Fruit fly (Drosophila melanogaster) whole organism, prepupa: Measurements from ENCODE around the gene CG3558.

Source experiments
- CG10669 ChIP-seq: fragments of 200-800 bp; sonication (Bioruptor generic); optimal IDR thresholded peaks from 3 replicates; lab custom pipeline; 2018; ENCODE audit warnings: missing biosample characterization, mild to moderate bottlenecking, missing genetic modification characterization, moderate library complexity
- CG11762 ChIP-seq: fragments of 200-800 bp; sonication (Bioruptor generic); optimal IDR thresholded peaks from 3 replicates; lab custom pipeline; 2016; ENCODE audit warnings: missing biosample characterization, missing genetic modification characterization; ENCODE audit not compliant: insufficient read depth
- CG11902 ChIP-seq: fragments of 200-800 bp; sonication (Bioruptor generic); optimal IDR thresholded peaks from 3 replicates; lab custom pipeline; 2016; ENCODE audit warnings: missing biosample characterization, missing genetic modification characterization
- CG15336 ChIP-seq: fragments of 200-800 bp; sonication (Bioruptor generic); IDR thresholded peaks from 2 replicates; pipeline ENCODE4 v1.3.6; 2022; ENCODE audit warnings: missing biosample characterization, missing genetic modification characterization
- CG1621 ChIP-seq: fragments of 200-800 bp; sonication (Bioruptor generic); optimal IDR thresholded peaks from 3 replicates; lab custom pipeline; 2018; ENCODE audit warnings: missing biosample characterization, mild to moderate bottlenecking, missing genetic modification characterization
- CG16779 ChIP-seq: fragments of 200-800 bp; sonication (Bioruptor generic); optimal IDR thresholded peaks from 3 replicates; lab custom pipeline; 2017; ENCODE audit warnings: missing biosample characterization, mild to moderate bottlenecking, missing genetic modification characterization
- CG3032 ChIP-seq: fragments of 200-800 bp; optimal IDR thresholded peaks from 2 replicates; lab custom pipeline; 2019; ENCODE audit warnings: missing biosample characterization, mild to moderate bottlenecking, missing genetic modification characterization, moderate library complexity
- CG32006 ChIP-seq: fragments of 200-800 bp; sonication (Bioruptor generic); optimal IDR thresholded peaks from 3 replicates; lab custom pipeline; 2017; ENCODE audit warnings: missing biosample characterization, mild to moderate bottlenecking, missing genetic modification characterization
- CG34406 ChIP-seq: fragments of 200-800 bp; sonication (Bioruptor generic); optimal IDR thresholded peaks from 3 replicates; lab custom pipeline; 2016; ENCODE audit warnings: missing biosample characterization, missing genetic modification characterization
- CG4318 ChIP-seq: fragments of 200-800 bp; sonication (Bioruptor generic); optimal IDR thresholded peaks from 3 replicates; lab custom pipeline; 2017; ENCODE audit warnings: missing biosample characterization, mild to moderate bottlenecking, missing genetic modification characterization
- CG6163 ChIP-seq: fragments of 200-800 bp; sonication (Bioruptor generic); IDR thresholded peaks from 3 replicates; pipeline ENCODE4 v1.3.6; 2022; ENCODE audit warnings: missing biosample characterization, missing genetic modification characterization
- CG6276 ChIP-seq: fragments of 200-800 bp; sonication (Bioruptor generic); optimal IDR thresholded peaks from 2 replicates; lab custom pipeline; 2017; ENCODE audit warnings: missing biosample characterization, mild to moderate bottlenecking, missing genetic modification characterization
- CG6792 ChIP-seq: fragments of 200-800 bp; sonication (Bioruptor generic); optimal IDR thresholded peaks from 3 replicates; lab custom pipeline; 2016; ENCODE audit warnings: missing biosample characterization, missing genetic modification characterization
- CG6808 ChIP-seq: fragments of 200-800 bp; sonication (Bioruptor generic); optimal IDR thresholded peaks from 3 replicates; lab custom pipeline; 2017; ENCODE audit warnings: missing biosample characterization, missing genetic modification characterization, mild to moderate bottlenecking, moderate library complexity, missing genetic modification reagents
- CG7368 ChIP-seq: fragments of 200-800 bp; sonication (Bioruptor generic); optimal IDR thresholded peaks from 3 replicates; lab custom pipeline; 2016; ENCODE audit warnings: missing biosample characterization, missing genetic modification characterization
- CG8319 ChIP-seq: fragments of 200-800 bp; sonication (Bioruptor generic); optimal IDR thresholded peaks from 3 replicates; lab custom pipeline; 2016; ENCODE audit warnings: missing biosample characterization, missing genetic modification characterization
- CG8632 ChIP-seq: fragments of 200-800 bp; sonication (Bioruptor generic); optimal IDR thresholded peaks from 3 replicates; lab custom pipeline; 2016; ENCODE audit warnings: missing biosample characterization, missing genetic modification characterization
- Eip75B ChIP-seq: fragments of 200-800 bp; sonication (Bioruptor generic); optimal IDR thresholded peaks from 3 replicates; lab custom pipeline; 2016; ENCODE audit warnings: missing biosample characterization, missing genetic modification characterization
- Eip78C ChIP-seq: fragments of 200-800 bp; sonication (Bioruptor generic); peaks from one replicate; lab custom pipeline; 2016; ENCODE audit warnings: missing biosample characterization, missing genetic modification characterization
- Eip93F ChIP-seq: fragments of 200-800 bp; sonication (Bioruptor generic); optimal IDR thresholded peaks from 2 replicates; lab custom pipeline; 2016; ENCODE audit warnings: missing biosample characterization, mild to moderate bottlenecking, missing genetic modification characterization
- Ets21C ChIP-seq: fragments of 200-800 bp; sonication (Bioruptor generic); optimal IDR thresholded peaks from 3 replicates; lab custom pipeline; 2016; ENCODE audit warnings: missing biosample characterization, missing genetic modification characterization
- Ets96B ChIP-seq: fragments of 200-800 bp; optimal IDR thresholded peaks from 2 replicates; lab custom pipeline; 2019; ENCODE audit warnings: missing biosample characterization, mild to moderate bottlenecking, missing genetic modification characterization, moderate library complexity
- Gug ChIP-seq: fragments of 200-800 bp; sonication (Bioruptor generic); IDR thresholded peaks from 2 replicates; pipeline ENCODE4 v1.3.6; 2022; ENCODE audit warnings: missing biosample characterization, missing genetic modification characterization
- Hr38 ChIP-seq: sonication (Bioruptor generic); optimal IDR thresholded peaks from 2 replicates; lab custom pipeline; 2016; ENCODE audit warnings: missing biosample characterization, missing genetic modification characterization
- Hr39 ChIP-seq: fragments of 200-800 bp; sonication (Bioruptor generic); optimal IDR thresholded peaks from 2 replicates; lab custom pipeline; 2016; ENCODE audit warnings: missing biosample characterization, missing genetic modification characterization
- Lpt ChIP-seq: fragments of 200-800 bp; sonication (Bioruptor generic); optimal IDR thresholded peaks from 3 replicates; lab custom pipeline; 2016; ENCODE audit warnings: missing biosample characterization, missing genetic modification characterization
- Met ChIP-seq: fragments of 200-800 bp; sonication (Bioruptor generic); optimal IDR thresholded peaks from 3 replicates; lab custom pipeline; 2016; ENCODE audit warnings: missing biosample characterization, missing genetic modification characterization
- OdsH ChIP-seq: fragments of 200-800 bp; sonication (Bioruptor generic); optimal IDR thresholded peaks from 3 replicates; lab custom pipeline; 2016; ENCODE audit warnings: missing biosample characterization, missing genetic modification characterization
- Smox ChIP-seq: fragments of 200-800 bp; sonication (Bioruptor generic); optimal IDR thresholded peaks from 3 replicates; lab custom pipeline; 2016; ENCODE audit warnings: missing biosample characterization, missing genetic modification characterization
- Sox102F ChIP-seq: fragments of 200-800 bp; sonication (Bioruptor generic); optimal IDR thresholded peaks from 2 replicates; lab custom pipeline; 2016; ENCODE audit warnings: missing biosample characterization, mild to moderate bottlenecking, missing genetic modification characterization
- achi ChIP-seq: fragments of 200-800 bp; sonication (Bioruptor generic); optimal IDR thresholded peaks from 3 replicates; lab custom pipeline; 2016; ENCODE audit warnings: missing biosample characterization, missing genetic modification characterization
- acj6 ChIP-seq: fragments of 200-800 bp; sonication (Bioruptor generic); optimal IDR thresholded peaks from 3 replicates; lab custom pipeline; 2016; ENCODE audit warnings: missing biosample characterization, missing genetic modification characterization
- cyc ChIP-seq: fragments of 200-800 bp; sonication (Bioruptor generic); optimal IDR thresholded peaks from 3 replicates; lab custom pipeline; 2016; ENCODE audit warnings: missing biosample characterization, missing genetic modification characterization
- dsx ChIP-seq: fragments of 200-800 bp; optimal IDR thresholded peaks from 3 replicates; lab custom pipeline; 2019; ENCODE audit warnings: missing biosample characterization, mild to moderate bottlenecking, missing genetic modification characterization, moderate library complexity; ENCODE audit not compliant: poor library complexity, severe bottlenecking
- eg ChIP-seq: fragments of 200-800 bp; sonication (Bioruptor generic); IDR thresholded peaks from 3 replicates; pipeline ENCODE4 v1.3.6; 2022; ENCODE audit warnings: missing biosample characterization, missing genetic modification characterization
- fd59A ChIP-seq: fragments of 200-800 bp; sonication (Bioruptor generic); optimal IDR thresholded peaks from 2 replicates; lab custom pipeline; 2017; ENCODE audit warnings: missing biosample characterization, mild to moderate bottlenecking, missing genetic modification characterization, missing genetic modification reagents
- fd85E ChIP-seq: fragments of 200-800 bp; sonication (Bioruptor generic); optimal IDR thresholded peaks from 3 replicates; lab custom pipeline; 2016; ENCODE audit warnings: missing biosample characterization, missing genetic modification characterization
- fkh ChIP-seq: fragments of 200-800 bp; sonication (Bioruptor generic); optimal IDR thresholded peaks from 3 replicates; lab custom pipeline; 2017; ENCODE audit warnings: missing biosample characterization, mild to moderate bottlenecking, missing genetic modification characterization, moderate library complexity
- lz ChIP-seq: fragments of 200-800 bp; sonication (Bioruptor generic); optimal IDR thresholded peaks from 3 replicates; lab custom pipeline; 2016; ENCODE audit warnings: missing biosample characterization, missing genetic modification characterization
- net ChIP-seq: fragments of 200-800 bp; sonication (Bioruptor generic); optimal IDR thresholded peaks from 3 replicates; lab custom pipeline; 2016; ENCODE audit warnings: missing biosample characterization, missing genetic modification characterization
- pdm3 ChIP-seq: fragments of 200-800 bp; sonication (Bioruptor generic); optimal IDR thresholded peaks from 3 replicates; lab custom pipeline; 2016; ENCODE audit warnings: missing biosample characterization, missing genetic modification characterization
- salr ChIP-seq, 2 experiments: fragments of 200-800 bp; sonication (Bioruptor generic); optimal IDR thresholded peaks; 3 replicates each; lab custom pipeline; 2016 to 2018; ENCODE audit warnings: missing biosample characterization in 2 of 2, missing genetic modification characterization in 2 of 2, mild to moderate bottlenecking in 1 of 2
- spab ChIP-seq: fragments of 200-800 bp; sonication (Bioruptor generic); optimal IDR thresholded peaks from 2 replicates; lab custom pipeline; 2017; ENCODE audit warnings: missing biosample characterization, mild to moderate bottlenecking, missing genetic modification characterization, missing genetic modification reagents
- ss ChIP-seq, 2 experiments: fragments of 200-800 bp; sonication (Bioruptor generic); optimal IDR thresholded peaks; 2 replicates in 1 of 2; 3 replicates in 1 of 2; lab custom pipeline; 2017 to 2018; ENCODE audit warnings: mild to moderate bottlenecking in 2 of 2, missing biosample characterization in 2 of 2, missing genetic modification characterization in 2 of 2, moderate library complexity in 1 of 2
- svp ChIP-seq: fragments of 200-800 bp; sonication (Bioruptor generic); peaks from one replicate; lab custom pipeline; 2016; ENCODE audit warnings: missing biosample characterization, missing genetic modification characterization
- topi ChIP-seq: fragments of 200-800 bp; sonication (Bioruptor generic); optimal IDR thresholded peaks from 3 replicates; lab custom pipeline; 2016; ENCODE audit warnings: missing biosample characterization, missing genetic modification characterization
- vri ChIP-seq: fragments of 200-800 bp; sonication (Bioruptor generic); optimal IDR thresholded peaks from 3 replicates; lab custom pipeline; 2016; ENCODE audit warnings: missing biosample characterization, mild to moderate bottlenecking, missing genetic modification characterization

Gene CG3558

dm6 chr2L:2972439-2972936 lies 20.2 kb upstream of the CG3558 start, which contains the start of the genes Rrp1 and gammaTub23C (continued):
- TF ChIP-seq CG3032 (tag; lab: Kevin White, UChicago) = peak; percentile 90
- no peak for TF ChIP-seq CG16779 (tag; lab: Kevin White, UChicago)
- TF ChIP-seq eg (GFP tag; lab: Robert Waterston, UW) = peak; percentile 85
- no peak for TF ChIP-seq vri (GFP tag; lab: Kevin White, UChicago)
- peak; percentile 90 for TF ChIP-seq CG8319 (GFP tag; lab: Kevin White, UChicago)
- peak; percentile 54 for TF ChIP-seq Eip93F (GFP tag; lab: Kevin White, UChicago)
- TF ChIP-seq topi (GFP tag; lab: Kevin White, UChicago) = peak; percentile 89
- TF ChIP-seq CG8632 (GFP tag; lab: Kevin White, UChicago) = peak; percentile 90
- TF ChIP-seq lz (GFP tag; lab: Kevin White, UChicago) = peak; percentile 89
- peak; percentile 89 for TF ChIP-seq net (GFP tag; lab: Kevin White, UChicago)
- TF ChIP-seq fkh (GFP tag; lab: Kevin White, UChicago) = peak; percentile 92
- TF ChIP-seq Ets21C (GFP tag; lab: Kevin White, UChicago) = peak; percentile 80
- peak; percentile 91 for TF ChIP-seq pdm3
- TF ChIP-seq spab = peak; percentile 84
- TF ChIP-seq CG34406 = peak; percentile 90
- peak; percentile 84 for TF ChIP-seq Met (GFP tag; lab: Kevin White, UChicago)
- TF ChIP-seq Eip78C (GFP tag; lab: Kevin White, UChicago) = peak; percentile 97
- peak; percentile 89 for TF ChIP-seq CG6792 (GFP tag; lab: Kevin White, UChicago)
- TF ChIP-seq Hr38 (GFP tag; lab: Kevin White, UChicago) = no peak
- TF ChIP-seq Lpt = peak; percentile 88
- peak; percentile 93 for TF ChIP-seq CG11902 (GFP tag; lab: Kevin White, UChicago)
- peak; percentile 88 for TF ChIP-seq cyc
- peak; percentile 87 for TF ChIP-seq CG10669 (GFP tag; lab: Kevin White, UChicago)
- peak; percentile 96 for TF ChIP-seq CG32006 (GFP tag; lab: Kevin White, UChicago)
- no peak for TF ChIP-seq CG7368 (GFP tag; lab: Kevin White, UChicago)
- TF ChIP-seq Hr39 (GFP tag; lab: Kevin White, UChicago) = peak; percentile 88
- peak; percentile 88 for TF ChIP-seq fd59A (GFP tag; lab: Kevin White, UChicago)
- peak; percentile 87 for TF ChIP-seq Ets96B (tag; lab: Kevin White, UChicago)
- TF ChIP-seq fd85E (GFP tag; lab: Kevin White, UChicago) = no peak
- TF ChIP-seq dsx (GFP tag; lab: Kevin White, UChicago) = peak; percentile 90

- TF ChIP-seq fd59A (GFP tag; lab: Kevin White, UChicago) (peak; percentile 74), CG1621 (peak; percentile 74), achi (GFP tag; lab: Kevin White, UChicago) (no peak), CG8319 (GFP tag; lab: Kevin White, UChicago) (no peak), salr (GFP tag; optimal IDR thresholded peaks at IDR 0.05; lab: Kevin White, UChicago) (peak in 1 of 2 experiments; percentile 58), CG16779 (tag; lab: Kevin White, UChicago) (no peak), CG6808 (GFP tag; lab: Kevin White, UChicago) (no peak), CG11902 (GFP tag; lab: Kevin White, UChicago) (peak; percentile 78), CG15336 (GFP tag; lab: Robert Waterston, UW) (peak; percentile 83), acj6 (GFP tag; lab: Kevin White, UChicago) (no peak), CG8632 (GFP tag; lab: Kevin White, UChicago) (no peak), Eip78C (GFP tag; lab: Kevin White, UChicago) (no peak), eg (GFP tag; lab: Robert Waterston, UW) (peak; percentile 83), CG6792 (GFP tag; lab: Kevin White, UChicago) (no peak), spab (no peak), CG6163 (GFP tag; lab: Robert Waterston, UW) (peak; percentile 80), Eip75B (GFP tag; lab: Kevin White, UChicago) (no peak), svp (GFP tag; lab: Kevin White, UChicago) (no peak), OdsH (no peak), Hr39 (GFP tag; lab: Kevin White, UChicago) (no peak), CG10669 (GFP tag; lab: Kevin White, UChicago) (no peak), topi (GFP tag; lab: Kevin White, UChicago) (no peak), CG6276 (GFP tag; lab: Kevin White, UChicago) (no peak), CG11762 (GFP tag; lab: Kevin White, UChicago) (peak; percentile 72), CG4318 (GFP tag; lab: Kevin White, UChicago) (no peak), CG34406 (no peak), Met (GFP tag; lab: Kevin White, UChicago) (no peak), net (GFP tag; lab: Kevin White, UChicago) (no peak), Smox (no peak), Ets21C (GFP tag; lab: Kevin White, UChicago) (no peak), Sox102F (GFP tag; lab: Kevin White, UChicago) (no peak), Gug (peak; percentile 82), lz (GFP tag; lab: Kevin White, UChicago) (peak; percentile 92), ss (GFP tag; optimal IDR thresholded peaks at IDR 0.05; lab: Kevin White, UChicago) (no peak), Eip93F (GFP tag; lab: Kevin White, UChicago) (peak; percentile 64)
These were observed 15.8 kb upstream of the CG3558 start, which contains the start of the genes CG9641 and CG3165 for dm6 chr2L:2976829-2977228. Gene CG9641, minus strand, starts transcription at chr2L:2976862. Gene CG3165, plus strand, starts transcription at chr2L:2977122.
